Worm (Caenorhabditis elegans) whole organism, young adult: ENCODE measurements around the gene Y4C6B.2.

Source experiments
- B0336.3 ChIP-seq: fragments of 200-800 bp; sonication (Bioruptor generic); IDR thresholded peaks from 2 replicates; pipeline ENCODE4 v1.3.6; 2022; ENCODE audit warnings: missing genetic modification characterization, missing compliant biosample characterization
- C06A6.2 ChIP-seq: fragments of 200-800 bp; sonication (Bioruptor generic); conservative IDR thresholded peaks from 2 replicates; pipeline ENCODE4 v1.3.6; 2022; ENCODE audit warnings: missing genetic modification characterization, missing compliant biosample characterization
- C17E4.6 ChIP-seq: fragments of 200-800 bp; sonication (Bioruptor generic); IDR thresholded peaks from 2 replicates; pipeline ENCODE4 v1.3.6; 2022; ENCODE audit warnings: missing genetic modification reagents, missing genetic modification characterization, missing compliant biosample characterization
- F23B12.7 ChIP-seq: sonication (generic microtip); optimal IDR thresholded peaks from 2 replicates; lab custom pipeline; 2017; ENCODE audit warnings: missing genetic modification characterization, mild to moderate bottlenecking, missing compliant biosample characterization, antibody characterized with exemption, moderate library complexity; ENCODE audit not compliant: insufficient read depth
- F55B11.4 ChIP-seq: sonication (generic microtip); optimal IDR thresholded peaks from 2 replicates; lab custom pipeline; 2016; ENCODE audit warnings: missing compliant biosample characterization, missing genetic modification characterization, borderline replicate concordance; ENCODE audit not compliant: insufficient read depth
- F57A8.1 ChIP-seq: fragments of 200-800 bp; sonication (Bioruptor generic); optimal IDR thresholded peaks from 2 replicates; lab custom pipeline; 2018; ENCODE audit warnings: mild to moderate bottlenecking, missing genetic modification characterization, moderate library complexity, missing compliant biosample characterization
- F57C9.4 ChIP-seq: sonication (generic microtip); optimal IDR thresholded peaks from 2 replicates; lab custom pipeline; 2017; ENCODE audit warnings: mild to moderate bottlenecking, missing genetic modification characterization, missing compliant biosample characterization
- K12H6.12 ChIP-seq: fragments of 200-800 bp; sonication (Bioruptor generic); optimal IDR thresholded peaks from 2 replicates; lab custom pipeline; 2018; ENCODE audit warnings: mild to moderate bottlenecking, missing genetic modification characterization, missing compliant biosample characterization
- T07F8.4 ChIP-seq: sonication (generic microtip); optimal IDR thresholded peaks from 2 replicates; lab custom pipeline; 2016; ENCODE audit warnings: mild to moderate bottlenecking, missing genetic modification characterization, moderate library complexity, missing compliant biosample characterization
- T26A5.8 ChIP-seq: sonication (generic microtip); optimal IDR thresholded peaks from 2 replicates; lab custom pipeline; 2016; ENCODE audit warnings: missing genetic modification characterization, missing compliant biosample characterization
- ZK185.1 ChIP-seq: sonication (generic microtip); optimal IDR thresholded peaks from 2 replicates; lab custom pipeline; 2016; ENCODE audit warnings: mild to moderate bottlenecking, missing genetic modification characterization, missing compliant biosample characterization; ENCODE audit not compliant: poor library complexity, severe bottlenecking
- akir-1 ChIP-seq: fragments of 200-800 bp; sonication (Bioruptor generic); optimal IDR thresholded peaks from 2 replicates; lab custom pipeline; 2018; ENCODE audit warnings: mild to moderate bottlenecking, missing genetic modification characterization, moderate library complexity, missing compliant biosample characterization
- cebp-1 ChIP-seq, 2 experiments: fragments of 200-800 bp in 1 of 2; sonication (Bioruptor generic) in 1 of 2; sonication (generic microtip) in 1 of 2; IDR thresholded peaks in 1 of 2; optimal IDR thresholded peaks in 1 of 2; 2 replicates each; pipeline versions ENCODE4 v1.3.6 to Lab custom; 2017 to 2022; ENCODE audit warnings: missing compliant biosample characterization in 2 of 2, missing genetic modification characterization in 2 of 2, mild to moderate bottlenecking in 1 of 2, missing genetic modification reagents in 1 of 2, moderate library complexity in 1 of 2
- ceh-100 ChIP-seq: fragments of 200-800 bp; sonication (Bioruptor generic); IDR thresholded peaks from 2 replicates; pipeline ENCODE4 v1.3.6; 2022; ENCODE audit warnings: missing genetic modification reagents, missing genetic modification characterization, missing compliant biosample characterization
- ceh-27 ChIP-seq: fragments of 200-800 bp; sonication (Bioruptor generic); optimal IDR thresholded peaks from 2 replicates; lab custom pipeline; 2018; ENCODE audit warnings: mild to moderate bottlenecking, missing genetic modification characterization, moderate library complexity, missing compliant biosample characterization
- ceh-58 ChIP-seq: fragments of 200-800 bp; sonication (Bioruptor generic); IDR thresholded peaks from 2 replicates; pipeline ENCODE4 v1.3.6; 2022; ENCODE audit warnings: missing genetic modification characterization, missing compliant biosample characterization
- ceh-79 ChIP-seq: sonication (generic microtip); optimal IDR thresholded peaks from 2 replicates; lab custom pipeline; 2017; ENCODE audit warnings: mild to moderate bottlenecking, missing genetic modification characterization, missing compliant biosample characterization
- chd-7 ChIP-seq: sonication (generic microtip); optimal IDR thresholded peaks from 2 replicates; lab custom pipeline; 2016; ENCODE audit warnings: mild to moderate bottlenecking, missing genetic modification characterization, moderate library complexity, missing compliant biosample characterization
- dpff-1 ChIP-seq: sonication (generic microtip); optimal IDR thresholded peaks from 2 replicates; lab custom pipeline; 2017; ENCODE audit warnings: mild to moderate bottlenecking, missing genetic modification characterization, missing compliant biosample characterization
- efl-1 ChIP-seq: fragments of 150-350 bp; optimal IDR thresholded peaks from 2 replicates; lab custom pipeline; 2014; ENCODE audit warnings: missing biosample characterization, missing genetic modification reagents, missing genetic modification characterization
- hmg-1.2 ChIP-seq: fragments of 200-800 bp; sonication (Bioruptor generic); IDR thresholded peaks from 2 replicates; pipeline ENCODE4 v1.3.6; 2022; ENCODE audit warnings: missing genetic modification reagents, missing genetic modification characterization, missing compliant biosample characterization
- lsl-1 ChIP-seq: fragments of 200-800 bp; sonication (Bioruptor generic); optimal IDR thresholded peaks from 2 replicates; lab custom pipeline; 2018; ENCODE audit warnings: mild to moderate bottlenecking, missing genetic modification characterization, moderate library complexity, missing compliant biosample characterization
- madf-10 ChIP-seq: sonication (generic microtip); optimal IDR thresholded peaks from 2 replicates; lab custom pipeline; 2016; ENCODE audit warnings: mild to moderate bottlenecking, missing genetic modification characterization, missing compliant biosample characterization
- mcd-1 ChIP-seq: fragments of 200-800 bp; sonication (Bioruptor generic); IDR thresholded peaks from 2 replicates; pipeline ENCODE4 v1.3.6; 2022; ENCODE audit warnings: missing genetic modification reagents, missing genetic modification characterization, missing compliant biosample characterization
- nfyb-1 ChIP-seq: fragments of 200-800 bp; sonication (Bioruptor generic); IDR thresholded peaks from 2 replicates; pipeline ENCODE4 v1.3.6; 2022; ENCODE audit warnings: missing genetic modification reagents, missing genetic modification characterization, missing compliant biosample characterization
- nhr-27 ChIP-seq: fragments of 200-800 bp; sonication (Bioruptor generic); optimal IDR thresholded peaks from 2 replicates; lab custom pipeline; 2018; ENCODE audit warnings: mild to moderate bottlenecking, missing genetic modification characterization, moderate library complexity, missing compliant biosample characterization
- nhr-80 ChIP-seq: sonication (generic microtip); optimal IDR thresholded peaks from 2 replicates; lab custom pipeline; 2016; ENCODE audit warnings: missing genetic modification characterization, missing compliant biosample characterization
- nhr-90 ChIP-seq: sonication (generic microtip); optimal IDR thresholded peaks from 2 replicates; lab custom pipeline; 2016; ENCODE audit warnings: missing genotype, mild to moderate bottlenecking, missing genetic modification characterization, missing compliant biosample characterization
- repo-1 ChIP-seq: sonication (generic microtip); optimal IDR thresholded peaks from 2 replicates; lab custom pipeline; 2017; ENCODE audit warnings: mild to moderate bottlenecking, missing genetic modification characterization, missing compliant biosample characterization
- rpc-1 ChIP-seq, 2 experiments: fragments of 150-350 bp in 1 of 2; sonication (generic microtip) in 1 of 2; optimal IDR thresholded peaks; 2 replicates each; lab custom pipeline; 2014 to 2018; ENCODE audit warnings: missing biosample characterization in 1 of 2, missing genetic modification characterization in 1 of 2, missing genetic modification reagents in 1 of 2, missing genotype in 1 of 2
- sdz-38 ChIP-seq: sonication (generic microtip); optimal IDR thresholded peaks from 2 replicates; lab custom pipeline; 2016; ENCODE audit warnings: missing genotype, missing genetic modification characterization, missing compliant biosample characterization
- snpc-1.3 ChIP-seq: sonication (generic microtip); optimal IDR thresholded peaks from 2 replicates; lab custom pipeline; 2017; ENCODE audit warnings: missing genetic modification characterization, mild to moderate bottlenecking, missing compliant biosample characterization, antibody characterized with exemption, moderate library complexity, missing genotype, missing genetic modification reagents; ENCODE audit not compliant: insufficient read depth
- snpc-4 ChIP-seq, 5 experiments: fragments of 150-350 bp in 1 of 5; sonication (generic microtip) in 4 of 5; optimal IDR thresholded peaks; 2 replicates each; lab custom pipeline; 2014 to 2018; ENCODE audit warnings: missing genetic modification characterization in 5 of 5, missing biosample characterization in 3 of 5, antibody characterized with exemption in 2 of 5, mild to moderate bottlenecking in 2 of 5, missing compliant biosample characterization in 2 of 5, missing genotype in 2 of 5, moderate library complexity in 2 of 5, missing genetic modification reagents in 1 of 5
- zfh-2 ChIP-seq: fragments of 200-800 bp; sonication (Bioruptor generic); conservative IDR thresholded peaks from 2 replicates; pipeline ENCODE4 v1.3.6; 2022; ENCODE audit warnings: missing genetic modification reagents, missing genetic modification characterization, missing compliant biosample characterization
- zim-3 ChIP-seq: sonication (generic microtip); optimal IDR thresholded peaks from 2 replicates; lab custom pipeline; 2017; ENCODE audit warnings: mild to moderate bottlenecking, missing genetic modification characterization, moderate library complexity, missing compliant biosample characterization
- ztf-25 ChIP-seq: fragments of 200-800 bp; sonication (Bioruptor generic); IDR thresholded peaks from 2 replicates; pipeline ENCODE4 v1.3.6; 2022; ENCODE audit warnings: missing genetic modification reagents, missing genetic modification characterization, missing compliant biosample characterization

Gene Y4C6B.2

DNA sequence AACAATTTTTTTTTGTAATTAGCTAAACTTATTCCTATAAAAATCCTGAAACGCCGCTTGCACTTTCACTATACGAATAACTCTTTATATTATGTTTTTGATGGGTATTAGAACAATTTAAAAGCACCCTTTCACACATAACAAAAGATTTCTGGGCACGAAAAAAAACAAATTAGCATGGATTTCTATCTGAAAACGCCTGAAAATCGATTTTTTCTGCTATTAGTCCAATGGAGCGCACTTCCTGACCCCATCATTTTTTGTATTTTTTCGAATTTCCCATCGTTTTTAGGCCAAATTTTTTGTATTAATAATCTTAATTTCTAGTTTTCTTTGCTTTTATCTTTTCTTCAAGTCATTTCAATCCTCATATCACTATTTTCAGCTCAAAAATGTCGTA, 30.0 kb downstream of the Y4C6B.2 start, which contains the start of gene F41H10.3:
Gene F41H10.3, plus strand, starts transcription at position 388 of the 400 bp plus-strand sequence.
- no peak for TF ChIP-seq zfh-2 (GFP tag; lab: Robert Waterston, UW)
- no peak for TF ChIP-seq B0336.3 (GFP tag; lab: Robert Waterston, UW)
- no peak for TF ChIP-seq chd-7
- TF ChIP-seq T07F8.4 (tag; lab: Kevin White, UChicago), result no peak
- TF ChIP-seq repo-1 (tag; lab: Kevin White, UChicago), result no peak
- 0 out of 2 replicates have a peak, but pooled peaks have one; percentile 31 for TF ChIP-seq mcd-1 (GFP tag; lab: Robert Waterston, UW)
- no peak for TF ChIP-seq akir-1 (GFP tag; lab: Kevin White, UChicago)

ce11 chrIV:5370914-5371313, 31.5 kb downstream of the Y4C6B.2 start:
- TF ChIP-seq F57C9.4 (tag; lab: Kevin White, UChicago) (no peak), ceh-100 (0 out of 2 replicates have a peak, but pooled peaks have one; percentile 26), C17E4.6 (GFP tag; lab: Robert Waterston, UW) (no peak), sdz-38 (no peak), ceh-58 (GFP tag; lab: Robert Waterston, UW) (no peak), lsl-1 (GFP tag; lab: Kevin White, UChicago) (peak; percentile 9), rpc-1 (optimal IDR thresholded peaks at IDR 0.05; lab: Kevin White, UChicago) (peak; percentile 14), rpc-1 (tag; optimal IDR thresholded peaks at IDR 0.05; lab: Kevin White, UChicago) (no peak), snpc-1.3 (peak; percentile 18), ztf-25 (GFP tag; lab: Robert Waterston, UW) (no peak), efl-1 (GFP tag; lab: Kevin White, UChicago) (peak; percentile 12), snpc-4 (GFP tag; optimal IDR thresholded peaks at IDR 0.05; lab: Kevin White, UChicago) (no peak), snpc-4 (tag; optimal IDR thresholded peaks at IDR 0.05; lab: Kevin White, UChicago) (peak in 2 of 4 experiments; percentile 65 to 78), ceh-79 (tag; lab: Kevin White, UChicago) (no peak), cebp-1 (GFP tag; IDR thresholded peaks at IDR 0.05; lab: Robert Waterston, UW) (no peak), cebp-1 (tag; optimal IDR thresholded peaks at IDR 0.05; lab: Kevin White, UChicago) (peak; percentile 6)

- TF ChIP-seq ceh-58 (GFP tag; lab: Robert Waterston, UW) (no peak), hmg-1.2 (no peak), F57A8.1 (no peak), F55B11.4 (tag; lab: Kevin White, UChicago) (no peak), C06A6.2 (0 out of 2 replicates have a peak, but pooled peaks have one; percentile 6), nhr-27 (tag; lab: Kevin White, UChicago) (no peak), nhr-90 (tag; lab: Kevin White, UChicago) (peak; percentile 44), ceh-27 (GFP tag; lab: Kevin White, UChicago) (no peak), T26A5.8 (tag; lab: Kevin White, UChicago) (no peak), snpc-1.3 (peak; percentile 34), F23B12.7 (tag; lab: Kevin White, UChicago) (peak; percentile 47), K12H6.12 (tag; lab: Kevin White, UChicago) (no peak), zim-3 (no peak), ZK185.1 (tag; lab: Kevin White, UChicago) (peak; percentile 24), nfyb-1 (GFP tag; lab: Robert Waterston, UW) (no peak), madf-10 (tag; lab: Kevin White, UChicago) (no peak), nhr-80 (tag; lab: Kevin White, UChicago) (peak; percentile 66), dpff-1 (no peak)
Measured at ce11 chrIV:5374321-5374720, 34.9 kb downstream of the Y4C6B.2 start.
